Fruit fly (Drosophila melanogaster) whole organism, prepupa: ENCODE measurements around the gene CG31551.

Source experiments
- Blimp-1 ChIP-seq: fragments of 200-800 bp; sonication (Bioruptor generic); optimal IDR thresholded peaks from 3 replicates; lab custom pipeline; 2017; ENCODE audit warnings: missing biosample characterization, missing genetic modification characterization, mild to moderate bottlenecking, moderate library complexity, missing genetic modification reagents
- CG10631 ChIP-seq: fragments of 200-800 bp; sonication (Bioruptor generic); optimal IDR thresholded peaks from 2 replicates; lab custom pipeline; 2016; ENCODE audit warnings: missing biosample characterization, missing genetic modification characterization
- CG10669 ChIP-seq: fragments of 200-800 bp; sonication (Bioruptor generic); optimal IDR thresholded peaks from 3 replicates; lab custom pipeline; 2018; ENCODE audit warnings: missing biosample characterization, mild to moderate bottlenecking, missing genetic modification characterization, moderate library complexity
- CG11294 ChIP-seq: fragments of 200-800 bp; sonication (Bioruptor generic); IDR thresholded peaks from 2 replicates; pipeline ENCODE4 v1.3.6; 2022; ENCODE audit warnings: missing biosample characterization, missing genetic modification characterization
- CG11762 ChIP-seq: fragments of 200-800 bp; sonication (Bioruptor generic); optimal IDR thresholded peaks from 3 replicates; lab custom pipeline; 2016; ENCODE audit warnings: missing biosample characterization, missing genetic modification characterization; ENCODE audit not compliant: insufficient read depth
- CG11902 ChIP-seq: fragments of 200-800 bp; sonication (Bioruptor generic); optimal IDR thresholded peaks from 3 replicates; lab custom pipeline; 2016; ENCODE audit warnings: missing biosample characterization, missing genetic modification characterization
- CG15336 ChIP-seq: fragments of 200-800 bp; sonication (Bioruptor generic); IDR thresholded peaks from 2 replicates; pipeline ENCODE4 v1.3.6; 2022; ENCODE audit warnings: missing biosample characterization, missing genetic modification characterization
- CG1621 ChIP-seq: fragments of 200-800 bp; sonication (Bioruptor generic); optimal IDR thresholded peaks from 3 replicates; lab custom pipeline; 2018; ENCODE audit warnings: missing biosample characterization, mild to moderate bottlenecking, missing genetic modification characterization
- CG16779 ChIP-seq: fragments of 200-800 bp; sonication (Bioruptor generic); optimal IDR thresholded peaks from 3 replicates; lab custom pipeline; 2017; ENCODE audit warnings: missing biosample characterization, mild to moderate bottlenecking, missing genetic modification characterization
- CG3032 ChIP-seq: fragments of 200-800 bp; optimal IDR thresholded peaks from 2 replicates; lab custom pipeline; 2019; ENCODE audit warnings: missing biosample characterization, mild to moderate bottlenecking, missing genetic modification characterization, moderate library complexity
- CG31627 ChIP-seq: fragments of 200-800 bp; sonication (Bioruptor generic); optimal IDR thresholded peaks from 3 replicates; lab custom pipeline; 2016; ENCODE audit warnings: missing biosample characterization, missing genetic modification characterization
- CG34406 ChIP-seq: fragments of 200-800 bp; sonication (Bioruptor generic); optimal IDR thresholded peaks from 3 replicates; lab custom pipeline; 2016; ENCODE audit warnings: missing biosample characterization, missing genetic modification characterization
- CG3919 ChIP-seq: fragments of 200-800 bp; sonication (Bioruptor generic); optimal IDR thresholded peaks from 3 replicates; lab custom pipeline; 2016; ENCODE audit warnings: missing biosample characterization, missing genetic modification characterization
- CG6276 ChIP-seq: fragments of 200-800 bp; sonication (Bioruptor generic); optimal IDR thresholded peaks from 2 replicates; lab custom pipeline; 2017; ENCODE audit warnings: missing biosample characterization, mild to moderate bottlenecking, missing genetic modification characterization
- CG6808 ChIP-seq: fragments of 200-800 bp; sonication (Bioruptor generic); optimal IDR thresholded peaks from 3 replicates; lab custom pipeline; 2017; ENCODE audit warnings: missing biosample characterization, missing genetic modification characterization, mild to moderate bottlenecking, moderate library complexity, missing genetic modification reagents
- CG6854 ChIP-seq: fragments of 200-800 bp; sonication (Bioruptor generic); optimal IDR thresholded peaks from 2 replicates; lab custom pipeline; 2017; ENCODE audit warnings: missing biosample characterization, mild to moderate bottlenecking, missing genetic modification characterization
- CG7368 ChIP-seq: fragments of 200-800 bp; sonication (Bioruptor generic); optimal IDR thresholded peaks from 3 replicates; lab custom pipeline; 2016; ENCODE audit warnings: missing biosample characterization, missing genetic modification characterization
- CG8119 ChIP-seq: fragments of 200-800 bp; sonication (Bioruptor generic); IDR thresholded peaks from 3 replicates; pipeline ENCODE4 v1.3.6; 2022; ENCODE audit warnings: missing biosample characterization, missing genetic modification characterization
- CG8319 ChIP-seq: fragments of 200-800 bp; sonication (Bioruptor generic); optimal IDR thresholded peaks from 3 replicates; lab custom pipeline; 2016; ENCODE audit warnings: missing biosample characterization, missing genetic modification characterization
- CG8632 ChIP-seq: fragments of 200-800 bp; sonication (Bioruptor generic); optimal IDR thresholded peaks from 3 replicates; lab custom pipeline; 2016; ENCODE audit warnings: missing biosample characterization, missing genetic modification characterization
- CG9139 ChIP-seq: fragments of 200-800 bp; sonication (Bioruptor generic); optimal IDR thresholded peaks from 3 replicates; lab custom pipeline; 2017; ENCODE audit warnings: missing biosample characterization, mild to moderate bottlenecking, missing genetic modification characterization
- Eip75B ChIP-seq: fragments of 200-800 bp; sonication (Bioruptor generic); optimal IDR thresholded peaks from 3 replicates; lab custom pipeline; 2016; ENCODE audit warnings: missing biosample characterization, missing genetic modification characterization
- Eip78C ChIP-seq: fragments of 200-800 bp; sonication (Bioruptor generic); peaks from one replicate; lab custom pipeline; 2016; ENCODE audit warnings: missing biosample characterization, missing genetic modification characterization
- Eip93F ChIP-seq: fragments of 200-800 bp; sonication (Bioruptor generic); optimal IDR thresholded peaks from 2 replicates; lab custom pipeline; 2016; ENCODE audit warnings: missing biosample characterization, mild to moderate bottlenecking, missing genetic modification characterization
- Ets21C ChIP-seq: fragments of 200-800 bp; sonication (Bioruptor generic); optimal IDR thresholded peaks from 3 replicates; lab custom pipeline; 2016; ENCODE audit warnings: missing biosample characterization, missing genetic modification characterization
- Ets96B ChIP-seq: fragments of 200-800 bp; optimal IDR thresholded peaks from 2 replicates; lab custom pipeline; 2019; ENCODE audit warnings: missing biosample characterization, mild to moderate bottlenecking, missing genetic modification characterization, moderate library complexity
- Hr38 ChIP-seq: sonication (Bioruptor generic); optimal IDR thresholded peaks from 2 replicates; lab custom pipeline; 2016; ENCODE audit warnings: missing biosample characterization, missing genetic modification characterization
- Hr39 ChIP-seq: fragments of 200-800 bp; sonication (Bioruptor generic); optimal IDR thresholded peaks from 2 replicates; lab custom pipeline; 2016; ENCODE audit warnings: missing biosample characterization, missing genetic modification characterization
- OdsH ChIP-seq: fragments of 200-800 bp; sonication (Bioruptor generic); optimal IDR thresholded peaks from 3 replicates; lab custom pipeline; 2016; ENCODE audit warnings: missing biosample characterization, missing genetic modification characterization
- Sox14 ChIP-seq: fragments of 200-800 bp; sonication (Bioruptor generic); optimal IDR thresholded peaks from 3 replicates; lab custom pipeline; 2016; ENCODE audit warnings: missing biosample characterization, missing genetic modification characterization
- Sox15 ChIP-seq: fragments of 200-800 bp; sonication (Bioruptor generic); optimal IDR thresholded peaks from 3 replicates; lab custom pipeline; 2016; ENCODE audit warnings: missing biosample characterization, missing genetic modification characterization
- achi ChIP-seq: fragments of 200-800 bp; sonication (Bioruptor generic); optimal IDR thresholded peaks from 3 replicates; lab custom pipeline; 2016; ENCODE audit warnings: missing biosample characterization, missing genetic modification characterization
- acj6 ChIP-seq: fragments of 200-800 bp; sonication (Bioruptor generic); optimal IDR thresholded peaks from 3 replicates; lab custom pipeline; 2016; ENCODE audit warnings: missing biosample characterization, missing genetic modification characterization
- cyc ChIP-seq: fragments of 200-800 bp; sonication (Bioruptor generic); optimal IDR thresholded peaks from 3 replicates; lab custom pipeline; 2016; ENCODE audit warnings: missing biosample characterization, missing genetic modification characterization
- dac ChIP-seq: fragments of 200-800 bp; sonication (Bioruptor generic); optimal IDR thresholded peaks from 2 replicates; lab custom pipeline; 2017; ENCODE audit warnings: missing biosample characterization, mild to moderate bottlenecking, missing genetic modification characterization
- eg ChIP-seq: fragments of 200-800 bp; sonication (Bioruptor generic); IDR thresholded peaks from 3 replicates; pipeline ENCODE4 v1.3.6; 2022; ENCODE audit warnings: missing biosample characterization, missing genetic modification characterization
- fd85E ChIP-seq: fragments of 200-800 bp; sonication (Bioruptor generic); optimal IDR thresholded peaks from 3 replicates; lab custom pipeline; 2016; ENCODE audit warnings: missing biosample characterization, missing genetic modification characterization
- lz ChIP-seq: fragments of 200-800 bp; sonication (Bioruptor generic); optimal IDR thresholded peaks from 3 replicates; lab custom pipeline; 2016; ENCODE audit warnings: missing biosample characterization, missing genetic modification characterization
- net ChIP-seq: fragments of 200-800 bp; sonication (Bioruptor generic); optimal IDR thresholded peaks from 3 replicates; lab custom pipeline; 2016; ENCODE audit warnings: missing biosample characterization, missing genetic modification characterization
- salr ChIP-seq, 2 experiments: fragments of 200-800 bp; sonication (Bioruptor generic); optimal IDR thresholded peaks; 3 replicates each; lab custom pipeline; 2016 to 2018; ENCODE audit warnings: missing biosample characterization in 2 of 2, missing genetic modification characterization in 2 of 2, mild to moderate bottlenecking in 1 of 2
- spab ChIP-seq: fragments of 200-800 bp; sonication (Bioruptor generic); optimal IDR thresholded peaks from 2 replicates; lab custom pipeline; 2017; ENCODE audit warnings: missing biosample characterization, mild to moderate bottlenecking, missing genetic modification characterization, missing genetic modification reagents
- ss ChIP-seq, 2 experiments: fragments of 200-800 bp; sonication (Bioruptor generic); optimal IDR thresholded peaks; 2 replicates in 1 of 2; 3 replicates in 1 of 2; lab custom pipeline; 2017 to 2018; ENCODE audit warnings: mild to moderate bottlenecking in 2 of 2, missing biosample characterization in 2 of 2, missing genetic modification characterization in 2 of 2, moderate library complexity in 1 of 2
- svp ChIP-seq: fragments of 200-800 bp; sonication (Bioruptor generic); peaks from one replicate; lab custom pipeline; 2016; ENCODE audit warnings: missing biosample characterization, missing genetic modification characterization
- topi ChIP-seq: fragments of 200-800 bp; sonication (Bioruptor generic); optimal IDR thresholded peaks from 3 replicates; lab custom pipeline; 2016; ENCODE audit warnings: missing biosample characterization, missing genetic modification characterization
- vri ChIP-seq: fragments of 200-800 bp; sonication (Bioruptor generic); optimal IDR thresholded peaks from 3 replicates; lab custom pipeline; 2016; ENCODE audit warnings: missing biosample characterization, mild to moderate bottlenecking, missing genetic modification characterization

CG31551 gene

dm6 chr3R:5660198-5660893, 32.7 kb downstream of the CG31551 start, which contains the start of gene Wdr33 (continued):
- TF ChIP-seq Eip78C (GFP tag; lab: Kevin White, UChicago) (peak; percentile 9), topi (GFP tag; lab: Kevin White, UChicago) (peak; percentile 24), dac (no peak), CG3032 (tag; lab: Kevin White, UChicago) (peak; percentile 19), spab (no peak), CG1621 (no peak), Sox15 (peak; percentile 45), Ets21C (GFP tag; lab: Kevin White, UChicago) (peak; percentile 13), CG11294 (GFP tag; lab: Robert Waterston, UW) (no peak; the same call in 1 of the 2 replicates), eg (GFP tag; lab: Robert Waterston, UW) (no peak), CG8319 (peak; percentile 6), CG10669 (GFP tag; lab: Kevin White, UChicago) (peak; percentile 41), lz (GFP tag; lab: Kevin White, UChicago) (peak; percentile 24), Eip93F (GFP tag; lab: Kevin White, UChicago) (no peak), ss (GFP tag; optimal IDR thresholded peaks at IDR 0.05; lab: Kevin White, UChicago) (no peak), Ets96B (peak; percentile 20), vri (GFP tag; lab: Kevin White, UChicago) (no peak), CG8119 (GFP tag; lab: Robert Waterston, UW) (no peak), salr (GFP tag; optimal IDR thresholded peaks at IDR 0.05; lab: Kevin White, UChicago) (no peak), Hr39 (GFP tag; lab: Kevin White, UChicago) (peak; percentile 33), CG9139 (GFP tag; lab: Kevin White, UChicago) (no peak), Eip75B (GFP tag; lab: Kevin White, UChicago) (peak; percentile 4), CG16779 (tag; lab: Kevin White, UChicago) (no peak), CG7368 (GFP tag; lab: Kevin White, UChicago) (no peak)
- TF ChIP-seq, all 60 proteins: peak for 28

- peak; percentile 89 for TF ChIP-seq Sox14 (GFP tag; lab: Kevin White, UChicago)
- peak; percentile 92 for TF ChIP-seq cyc (GFP tag; lab: Kevin White, UChicago)
- TF ChIP-seq CG6854 (GFP tag; lab: Kevin White, UChicago) = no peak
- peak; percentile 92 for TF ChIP-seq eg (GFP tag; lab: Robert Waterston, UW)
- TF ChIP-seq CG8319 = peak; percentile 92
- peak; percentile 56 for TF ChIP-seq CG16779 (tag; lab: Kevin White, UChicago)
- no peak for TF ChIP-seq spab
- peak; percentile 94 for TF ChIP-seq acj6 (GFP tag; lab: Kevin White, UChicago)
- TF ChIP-seq CG10631 (GFP tag; lab: Kevin White, UChicago) = peak; percentile 97
- peak; percentile 94 for TF ChIP-seq Eip78C (GFP tag; lab: Kevin White, UChicago)
- TF ChIP-seq CG34406 (GFP tag; lab: Kevin White, UChicago) = peak; percentile 90
- TF ChIP-seq net (GFP tag; lab: Kevin White, UChicago) = peak; percentile 83
- peak; percentile 95 for TF ChIP-seq CG31627 (GFP tag; lab: Kevin White, UChicago)
- TF ChIP-seq Sox15 = peak; percentile 95
- TF ChIP-seq Blimp-1 (GFP tag; lab: Kevin White, UChicago) = peak; percentile 76
- TF ChIP-seq achi (GFP tag; lab: Kevin White, UChicago) = peak; percentile 92
- peak; percentile 92 for TF ChIP-seq CG3919 (GFP tag; lab: Kevin White, UChicago)
- peak; percentile 94 for TF ChIP-seq Ets21C (GFP tag; lab: Kevin White, UChicago)
- TF ChIP-seq OdsH (GFP tag; lab: Kevin White, UChicago) = peak; percentile 96
- TF ChIP-seq CG11902 = peak; percentile 94
- peak; percentile 90 for TF ChIP-seq CG8632 (GFP tag; lab: Kevin White, UChicago)
- TF ChIP-seq CG7368 (GFP tag; lab: Kevin White, UChicago) = peak; percentile 89
- TF ChIP-seq CG11762 (GFP tag; lab: Kevin White, UChicago) = peak; percentile 76
- TF ChIP-seq fd85E = peak; percentile 81
- peak; percentile 55 for TF ChIP-seq Hr38 (GFP tag; lab: Kevin White, UChicago)
- TF ChIP-seq CG15336 (GFP tag; lab: Robert Waterston, UW) = peak; percentile 77
- TF ChIP-seq Hr39 (GFP tag; lab: Kevin White, UChicago) = peak; percentile 95
- TF ChIP-seq CG8119 (GFP tag; lab: Robert Waterston, UW) = peak; percentile 87
- no peak for TF ChIP-seq CG6276 (GFP tag; lab: Kevin White, UChicago)
- TF ChIP-seq CG6808 (GFP tag; lab: Kevin White, UChicago) = peak; percentile 76
- TF ChIP-seq svp = peak; percentile 96
- no peak for TF ChIP-seq CG9139 (GFP tag; lab: Kevin White, UChicago)
- peak; percentile 75 to 94 for TF ChIP-seq salr (GFP tag; optimal IDR thresholded peaks at IDR 0.05; lab: Kevin White, UChicago)
- TF ChIP-seq Eip75B (GFP tag; lab: Kevin White, UChicago) = peak; percentile 89
- peak; percentile 88 for TF ChIP-seq dac
Observed at dm6 chr3R:5668928-5669739, 41.5 kb downstream of the CG31551 start, which contains the start of the genes Xe7 and Atg17. Xe7 (minus strand) TSS chr3R:5669334. Atg17 (plus strand) TSS chr3R:5669713.
